Worm (Caenorhabditis elegans) whole organism, L3 larva: Measurements from ENCODE around the gene npr-4.
A peak's percentile ranks its signal among the peaks of the same experiment; 100 is the strongest.

Experiments used
- R02D3.7 ChIP-seq: fragments of 150-350 bp; optimal IDR thresholded peaks from 2 replicates; lab custom pipeline; 2014; ENCODE audit warnings: missing biosample characterization, missing genetic modification characterization
- ZK546.5 ChIP-seq: sonication (generic microtip); optimal IDR thresholded peaks from 2 replicates; lab custom pipeline; 2017; ENCODE audit warnings: missing biosample characterization, missing genetic modification characterization
- aly-2 ChIP-seq: fragments of 150-350 bp; optimal IDR thresholded peaks from 2 replicates; lab custom pipeline; 2014; ENCODE audit warnings: missing biosample characterization, missing genetic modification characterization
- ama-1 ChIP-seq: fragments of 150-350 bp; optimal IDR thresholded peaks from 2 replicates; lab custom pipeline; 2018
- ceh-16 ChIP-seq: sonication (generic microtip); optimal IDR thresholded peaks from 2 replicates; lab custom pipeline; 2017; ENCODE audit warnings: missing biosample characterization, missing genetic modification characterization
- ceh-28 ChIP-seq: fragments of 150-350 bp; optimal IDR thresholded peaks from 2 replicates; lab custom pipeline; 2014; ENCODE audit warnings: missing biosample characterization, missing genetic modification reagents, missing genetic modification characterization
- ceh-82 ChIP-seq: fragments of 150-350 bp; optimal IDR thresholded peaks from 2 replicates; lab custom pipeline; 2014; ENCODE audit warnings: missing biosample characterization, missing genetic modification characterization
- ceh-9 ChIP-seq: sonication (generic microtip); optimal IDR thresholded peaks from 2 replicates; lab custom pipeline; 2018; ENCODE audit warnings: missing biosample characterization, missing genetic modification characterization
- daf-12 ChIP-seq: fragments of 150-350 bp; optimal IDR thresholded peaks from 2 replicates; lab custom pipeline; 2014; ENCODE audit warnings: missing biosample characterization, missing genetic modification reagents, missing genetic modification characterization
- egl-27 ChIP-seq: sonication (generic microtip); optimal IDR thresholded peaks from 4 replicates; lab custom pipeline; 2017; ENCODE audit warnings: missing biosample characterization, missing genetic modification reagents, missing genetic modification characterization
- egl-5 ChIP-seq: fragments of 150-350 bp; optimal IDR thresholded peaks from 2 replicates; lab custom pipeline; 2017; ENCODE audit warnings: missing biosample characterization, missing genetic modification reagents, missing genetic modification characterization, inconsistent platforms
- elt-1 ChIP-seq: fragments of 150-350 bp; optimal IDR thresholded peaks from 2 replicates; lab custom pipeline; 2014; ENCODE audit warnings: missing biosample characterization, missing genetic modification characterization
- elt-2 ChIP-seq: sonication (generic microtip); optimal IDR thresholded peaks from 2 replicates; lab custom pipeline; 2016; ENCODE audit warnings: missing genetic modification reagents, mild to moderate bottlenecking, missing genetic modification characterization, missing compliant biosample characterization
- elt-3 ChIP-seq, 3 experiments: fragments of 150-350 bp in 1 of 3; sonication (generic microtip) in 2 of 3; optimal IDR thresholded peaks; 2 replicates in 2 of 3; 4 replicates in 1 of 3; lab custom pipeline; 2014 to 2017; ENCODE audit warnings: missing biosample characterization in 3 of 3, missing genetic modification characterization in 3 of 3
- eor-1 ChIP-seq, 2 experiments: fragments of 150-350 bp; optimal IDR thresholded peaks; 2 replicates each; lab custom pipeline; 2014 to 2018; ENCODE audit warnings: missing biosample characterization in 2 of 2, missing genetic modification characterization in 2 of 2
- fkh-10 ChIP-seq: sonication (generic microtip); optimal IDR thresholded peaks from 2 replicates; lab custom pipeline; 2017; ENCODE audit warnings: missing biosample characterization, missing genetic modification reagents, missing genetic modification characterization
- fkh-2 ChIP-seq: fragments of 150-350 bp; optimal IDR thresholded peaks from 2 replicates; lab custom pipeline; 2014; ENCODE audit warnings: missing biosample characterization, missing genetic modification reagents, missing genetic modification characterization
- fos-1 ChIP-seq: fragments of 150-350 bp; optimal IDR thresholded peaks from 2 replicates; lab custom pipeline; 2014; ENCODE audit warnings: missing biosample characterization, missing genetic modification characterization
- hmg-11 ChIP-seq: sonication (generic microtip); optimal IDR thresholded peaks from 2 replicates; lab custom pipeline; 2016; ENCODE audit warnings: missing genetic modification characterization, missing compliant biosample characterization
- jun-1 ChIP-seq: fragments of 150-350 bp; optimal IDR thresholded peaks from 2 replicates; lab custom pipeline; 2014; ENCODE audit warnings: missing biosample characterization, missing genetic modification reagents, missing genetic modification characterization
- lin-15B ChIP-seq: fragments of 150-350 bp; optimal IDR thresholded peaks from 2 replicates; lab custom pipeline; 2014; ENCODE audit warnings: missing biosample characterization, missing genetic modification characterization
- lin-39 ChIP-seq: fragments of 150-350 bp; optimal IDR thresholded peaks from 2 replicates; lab custom pipeline; 2018; ENCODE audit warnings: missing biosample characterization, missing genetic modification reagents, missing genetic modification characterization
- lsy-12 ChIP-seq: sonication (generic microtip); optimal IDR thresholded peaks from 2 replicates; lab custom pipeline; 2016; ENCODE audit warnings: mild to moderate bottlenecking, missing genetic modification characterization, missing compliant biosample characterization
- mdl-1 ChIP-seq: fragments of 150-350 bp; optimal IDR thresholded peaks from 2 replicates; lab custom pipeline; 2014; ENCODE audit warnings: missing biosample characterization, missing genetic modification characterization
- mml-1 ChIP-seq: fragments of 150-350 bp; sonication (generic microtip); optimal IDR thresholded peaks from 3 replicates; lab custom pipeline; 2014; ENCODE audit warnings: missing biosample characterization, missing genetic modification characterization
- nfya-1 ChIP-seq: sonication (generic microtip); optimal IDR thresholded peaks from 2 replicates; lab custom pipeline; 2017; ENCODE audit warnings: missing genetic modification characterization, mild to moderate bottlenecking, missing compliant biosample characterization, antibody characterized with exemption, moderate library complexity; ENCODE audit not compliant: insufficient read depth
- nhr-11 ChIP-seq: fragments of 150-350 bp; optimal IDR thresholded peaks from 2 replicates; lab custom pipeline; 2014; ENCODE audit warnings: missing biosample characterization, missing genetic modification characterization
- nhr-12 ChIP-seq: fragments of 150-350 bp; optimal IDR thresholded peaks from 2 replicates; lab custom pipeline; 2014; ENCODE audit warnings: missing biosample characterization, missing genetic modification characterization
- nhr-23 ChIP-seq: fragments of 150-350 bp; optimal IDR thresholded peaks from 2 replicates; lab custom pipeline; 2014; ENCODE audit warnings: missing biosample characterization, missing genetic modification reagents, missing genetic modification characterization
- nhr-237 ChIP-seq: fragments of 150-350 bp; optimal IDR thresholded peaks from 2 replicates; lab custom pipeline; 2014; ENCODE audit warnings: missing biosample characterization, missing genetic modification characterization
- nhr-25 ChIP-seq: sonication (generic microtip); optimal IDR thresholded peaks from 2 replicates; lab custom pipeline; 2017; ENCODE audit warnings: missing biosample characterization, missing genetic modification characterization
- nhr-28 ChIP-seq: fragments of 150-350 bp; optimal IDR thresholded peaks from 2 replicates; lab custom pipeline; 2014; ENCODE audit warnings: missing biosample characterization, missing genetic modification characterization
- nhr-43 ChIP-seq: sonication (generic microtip); optimal IDR thresholded peaks from 2 replicates; lab custom pipeline; 2016; ENCODE audit warnings: mild to moderate bottlenecking, missing genetic modification characterization, missing compliant biosample characterization; ENCODE audit not compliant: poor library complexity, severe bottlenecking
- nhr-67 ChIP-seq: fragments of 150-350 bp; optimal IDR thresholded peaks from 2 replicates; lab custom pipeline; 2014; ENCODE audit warnings: missing biosample characterization, missing genetic modification characterization
- nhr-76 ChIP-seq: fragments of 150-350 bp; sonication (generic microtip); optimal IDR thresholded peaks from 5 replicates; lab custom pipeline; 2014; ENCODE audit warnings: missing biosample characterization, missing genetic modification characterization
- nhr-77 ChIP-seq: fragments of 150-350 bp; optimal IDR thresholded peaks from 2 replicates; lab custom pipeline; 2014; ENCODE audit warnings: missing biosample characterization, missing genetic modification characterization
- pha-4 ChIP-seq: fragments of 150-350 bp; optimal IDR thresholded peaks from 2 replicates; lab custom pipeline; 2014; ENCODE audit warnings: missing biosample characterization, missing genetic modification reagents, missing genetic modification characterization
- pqm-1 ChIP-seq: fragments of 150-350 bp; optimal IDR thresholded peaks from 2 replicates; lab custom pipeline; 2017; ENCODE audit warnings: missing biosample characterization, missing genetic modification characterization, inconsistent platforms
- sea-2 ChIP-seq: fragments of 150-350 bp; sonication (generic microtip); optimal IDR thresholded peaks from 4 replicates; lab custom pipeline; 2014; ENCODE audit warnings: missing biosample characterization, missing genetic modification reagents, missing genetic modification characterization
- skn-1 ChIP-seq: fragments of 150-350 bp; optimal IDR thresholded peaks from 2 replicates; lab custom pipeline; 2014; ENCODE audit warnings: missing biosample characterization, missing genetic modification characterization
- snpc-4 ChIP-seq: fragments of 150-350 bp; optimal IDR thresholded peaks from 2 replicates; lab custom pipeline; 2014; ENCODE audit warnings: missing biosample characterization, missing genetic modification characterization
- tbx-2 ChIP-seq: sonication (generic microtip); optimal IDR thresholded peaks from 2 replicates; lab custom pipeline; 2016; ENCODE audit warnings: mild to moderate bottlenecking, missing genetic modification characterization, missing compliant biosample characterization
- unc-39 ChIP-seq: sonication (generic microtip); optimal IDR thresholded peaks from 4 replicates; lab custom pipeline; 2017; ENCODE audit warnings: missing biosample characterization, missing genetic modification characterization
- unc-62 ChIP-seq: fragments of 150-350 bp; sonication (generic microtip); optimal IDR thresholded peaks from 4 replicates; lab custom pipeline; 2014; ENCODE audit warnings: missing biosample characterization, missing genetic modification reagents, missing genetic modification characterization
- zag-1 ChIP-seq: fragments of 150-350 bp; optimal IDR thresholded peaks from 2 replicates; lab custom pipeline; 2014; ENCODE audit warnings: missing biosample characterization, missing genetic modification characterization
- ztf-11 ChIP-seq: fragments of 150-350 bp; optimal IDR thresholded peaks from 2 replicates; lab custom pipeline; 2014; ENCODE audit warnings: missing biosample characterization, missing genetic modification characterization
- ztf-4 ChIP-seq: fragments of 150-350 bp; optimal IDR thresholded peaks from 2 replicates; lab custom pipeline; 2014; ENCODE audit warnings: missing biosample characterization, missing genetic modification characterization

Gene npr-4

DNA sequence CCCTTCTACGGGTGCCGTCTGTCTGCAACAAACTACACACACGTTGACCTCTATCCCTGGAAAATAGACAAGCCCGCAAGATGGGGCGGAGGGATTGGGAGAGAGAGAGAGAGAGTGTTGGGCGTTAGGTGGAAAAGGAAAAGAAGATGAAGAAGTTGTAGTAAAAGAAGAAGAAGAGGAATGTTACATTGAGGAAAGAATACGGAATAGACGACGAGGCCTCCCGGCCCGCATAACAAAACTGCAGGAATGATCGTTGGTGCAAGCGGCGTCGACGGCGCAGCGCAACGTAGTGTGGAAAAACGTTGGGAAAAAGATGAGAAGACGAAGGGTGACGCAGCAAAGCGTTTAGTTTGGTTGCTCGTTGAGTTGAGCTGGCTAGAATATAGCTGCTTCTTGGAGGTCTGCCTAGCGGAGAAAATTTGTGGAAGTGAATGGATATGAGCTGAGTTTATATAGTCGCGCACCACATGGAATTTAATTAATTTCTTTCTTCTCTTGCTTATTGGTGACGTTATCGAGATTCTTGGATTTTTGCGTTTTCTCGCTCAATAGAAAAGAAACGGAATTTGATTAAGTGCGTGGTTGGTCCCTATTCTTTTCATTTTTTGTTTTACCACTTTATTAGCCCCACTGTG, 41.2 kb downstream of the npr-4 start (continued):
- TF ChIP-seq ceh-16 (no peak), ceh-82 (peak; percentile 7), ama-1 (lab: Kevin White, UChicago) (no peak), unc-62 (peak; percentile 23), mdl-1 (tag; lab: Kevin White, UChicago) (no peak), egl-27 (no peak), zag-1 (tag; lab: Kevin White, UChicago) (no peak), jun-1 (no peak), egl-5 (tag; lab: Kevin White, UChicago) (peak; percentile 48), nhr-237 (tag; lab: Kevin White, UChicago) (no peak), ztf-11 (no peak), tbx-2 (tag; lab: Kevin White, UChicago) (peak; percentile 45), hmg-11 (tag; lab: Kevin White, UChicago) (peak; percentile 69), lin-39 (tag; lab: Kevin White, UChicago) (peak; percentile 82)

DNA sequence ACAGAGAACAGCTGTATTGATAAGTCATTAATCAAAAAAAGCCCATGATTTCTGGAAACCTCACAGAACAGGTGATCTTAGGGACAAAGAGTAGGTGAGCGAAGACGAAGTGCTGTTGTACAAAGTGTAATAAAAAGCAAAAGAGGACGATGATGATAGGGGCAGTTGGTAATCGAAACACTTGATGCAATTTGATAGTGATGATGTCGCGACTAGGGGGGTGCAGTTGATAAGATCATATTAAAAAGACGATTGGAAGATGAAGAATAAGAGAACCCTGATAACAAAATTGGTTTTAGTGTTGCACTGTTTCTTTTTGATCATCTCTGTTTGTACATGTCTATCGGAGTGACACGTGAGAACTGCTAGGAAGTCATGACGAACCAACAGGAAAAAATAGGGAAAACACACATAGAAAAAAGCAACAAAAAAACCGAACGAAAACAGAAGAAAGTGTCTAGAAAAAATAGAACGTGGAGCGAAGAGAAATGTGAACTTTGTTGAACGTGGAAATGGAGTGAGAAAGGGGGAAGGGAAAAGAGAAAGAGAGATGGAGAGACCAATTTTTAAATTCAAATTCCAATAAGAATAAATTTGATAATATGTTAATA, 42.0 kb downstream of the npr-4 start:
- TF ChIP-seq jun-1 (peak; percentile 48), egl-27 (no peak), lin-15B (tag; lab: Kevin White, UChicago) (no peak), ceh-9 (tag; lab: Kevin White, UChicago) (no peak), ZK546.5 (tag; lab: Kevin White, UChicago) (no peak), nfya-1 (tag; lab: Kevin White, UChicago) (peak; percentile 37), aly-2 (tag; lab: Kevin White, UChicago) (no peak), ama-1 (lab: Kevin White, UChicago) (peak; percentile 15), nhr-12 (tag; lab: Kevin White, UChicago) (no peak), pha-4 (tag; lab: Kevin White, UChicago) (peak; percentile 76), fkh-10 (no peak), nhr-43 (peak; percentile 55), nhr-11 (no peak), nhr-28 (tag; lab: Kevin White, UChicago) (no peak), pqm-1 (tag; lab: Kevin White, UChicago) (peak; percentile 92), elt-3 (tag; optimal IDR thresholded peaks at IDR 0.05; lab: Kevin White, UChicago) (peak in 1 of 3 experiments; percentile 44), nhr-76 (tag; lab: Kevin White, UChicago) (no peak), hmg-11 (tag; lab: Kevin White, UChicago) (no peak), nhr-23 (tag; lab: Kevin White, UChicago) (peak; percentile 72), fos-1 (no peak), nhr-67 (tag; lab: Kevin White, UChicago) (no peak), elt-2 (tag; lab: Kevin White, UChicago) (peak; percentile 99), eor-1 (tag; optimal IDR thresholded peaks at IDR 0.05; lab: Kevin White, UChicago) (no peak), R02D3.7 (no peak), zag-1 (tag; lab: Kevin White, UChicago) (no peak), daf-12 (tag; lab: Kevin White, UChicago) (no peak), mdl-1 (tag; lab: Kevin White, UChicago) (no peak), fkh-2 (tag; lab: Kevin White, UChicago) (no peak), skn-1 (tag; lab: Kevin White, UChicago) (peak; percentile 26), ceh-16 (no peak), nhr-25 (peak; percentile 50), elt-1 (tag; lab: Kevin White, UChicago) (peak; percentile 61), unc-62 (no peak), ztf-4 (tag; lab: Kevin White, UChicago) (no peak), snpc-4 (peak; percentile 18), tbx-2 (tag; lab: Kevin White, UChicago) (no peak), nhr-237 (tag; lab: Kevin White, UChicago) (no peak), lsy-12 (tag; lab: Kevin White, UChicago) (no peak), ceh-82 (no peak), ceh-28 (no peak), mml-1 (no peak), ztf-11 (no peak), nhr-77 (tag; lab: Kevin White, UChicago) (no peak), lin-39 (tag; lab: Kevin White, UChicago) (peak; percentile 21), egl-5 (tag; lab: Kevin White, UChicago) (peak; percentile 88), unc-39 (no peak), sea-2 (no peak)
